Comparison of ENCODE assay signal across 5 worm cellular contexts in genomic region chrX:6224841-6225240, ce11.
TF ChIP-seq lines count a peak whose summit lies in the region.

No protein-coding gene starts in this region.

TF ChIP-seq in whole organism, L1 larva, 84 proteins besides CTCF, POLR2A, EP300 and RAD21:
- TF ChIP-seq rnt-1 (tag; optimal IDR thresholded peaks at IDR 0.05; lab: Kevin White, UChicago) = peak; percentile 22
- TF ChIP-seq nhr-90 (tag; optimal IDR thresholded peaks at IDR 0.05; lab: Kevin White, UChicago; ENCODE audit: poor library complexity) = no peak
- peak; percentile 41 for TF ChIP-seq lin-14 (GFP tag; optimal IDR thresholded peaks at IDR 0.05; lab: Kevin White, UChicago)
TF ChIP-seq in whole organism, L1 larva: peak in this region for 2.

TF ChIP-seq in whole organism, L3 larva, 47 proteins besides CTCF, POLR2A, EP300 and RAD21:
- peak; percentile 6 for TF ChIP-seq lin-39 (tag; optimal IDR thresholded peaks at IDR 0.05; lab: Kevin White, UChicago)
- no peak for TF ChIP-seq ztf-11 (tag; optimal IDR thresholded peaks at IDR 0.05; lab: Kevin White, UChicago)
TF ChIP-seq in whole organism, L3 larva: peak in this region for 1.

TF ChIP-seq in whole organism, early embryonic, 17 proteins besides CTCF, POLR2A, EP300 and RAD21:
- TF ChIP-seq tbx-37 (GFP tag; conservative IDR thresholded peaks at IDR 0.05; lab: Robert Waterston, UW) (no peak), sea-1 (GFP tag; conservative IDR thresholded peaks at IDR 0.05; lab: Robert Waterston, UW) (no peak), tra-4 (tag; optimal IDR thresholded peaks at IDR 0.05; lab: Kevin White, UChicago) (no peak), ama-1 (optimal IDR thresholded peaks at IDR 0.05; lab: Kevin White, UChicago) (no peak), ets-7 (tag; optimal IDR thresholded peaks at IDR 0.05; lab: Kevin White, UChicago) (no peak), B0310.2 (tag; optimal IDR thresholded peaks at IDR 0.05; lab: Kevin White, UChicago) (no peak), hmg-4 (GFP tag; optimal IDR thresholded peaks at IDR 0.05; lab: Kevin White, UChicago) (peak; percentile 15), pes-1 (GFP tag; IDR thresholded peaks at IDR 0.05; lab: Robert Waterston, UW) (no peak)
TF ChIP-seq in whole organism, early embryonic: peak in this region for 1.

TF ChIP-seq in whole organism, midembryonic, 9 proteins besides CTCF, POLR2A, EP300 and RAD21:
- TF ChIP-seq tab-1 (GFP tag; IDR thresholded peaks at IDR 0.05; lab: Robert Waterston, UW) = no peak
- TF ChIP-seq med-1 (GFP tag; optimal IDR thresholded peaks at IDR 0.05; lab: Kevin White, UChicago; ENCODE audit: insufficient read depth) = no peak
- peak; percentile 53 for TF ChIP-seq T22C8.4 (GFP tag; IDR thresholded peaks at IDR 0.05; lab: Robert Waterston, UW)

TF ChIP-seq in whole organism, young adult, 124 proteins besides CTCF, POLR2A, EP300 and RAD21:
- TF ChIP-seq cebp-1 (GFP tag; IDR thresholded peaks at IDR 0.05; lab: Robert Waterston, UW) (no peak), cebp-1 (tag; optimal IDR thresholded peaks at IDR 0.05; lab: Kevin White, UChicago) (no peak), zfh-2 (GFP tag; conservative IDR thresholded peaks at IDR 0.05; lab: Robert Waterston, UW) (0 out of 2 replicates have a peak, but pooled peaks have one; percentile 21)
TF ChIP-seq in whole organism, young adult: peak in this region for 1.
